Fruit fly (Drosophila melanogaster) whole organism, embryonic: ENCODE results near the gene Vha36-3.
A peak's percentile ranks its signal among the peaks of the same experiment; 100 is the strongest.

ENCODE experiments used
- Asciz ChIP-seq: fragments of 200-800 bp; sonication (Bioruptor generic); optimal IDR thresholded peaks from 2 replicates; lab custom pipeline; 2017; ENCODE audit warnings: missing biosample characterization, mild to moderate bottlenecking, missing genetic modification characterization, missing genetic modification reagents
- CG10267 ChIP-seq: fragments of 200-800 bp; sonication (Bioruptor generic); optimal IDR thresholded peaks from 2 replicates; lab custom pipeline; 2018; ENCODE audit warnings: missing biosample characterization, mild to moderate bottlenecking, missing genetic modification characterization, moderate library complexity
- CG13123 ChIP-seq: fragments of 200-800 bp; sonication (Bioruptor generic); optimal IDR thresholded peaks from 2 replicates; lab custom pipeline; 2016; ENCODE audit warnings: missing biosample characterization, missing genetic modification characterization
- CG15011 ChIP-seq: fragments of 200-800 bp; sonication (Bioruptor generic); optimal IDR thresholded peaks from 3 replicates; lab custom pipeline; 2018; ENCODE audit warnings: missing biosample characterization, mild to moderate bottlenecking, missing genetic modification characterization
- CG15479 ChIP-seq: fragments of 200-800 bp; sonication (Bioruptor generic); optimal IDR thresholded peaks from 3 replicates; lab custom pipeline; 2019; ENCODE audit warnings: missing biosample characterization, mild to moderate bottlenecking, missing genetic modification characterization, moderate library complexity
- CG15514 ChIP-seq: fragments of 200-800 bp; sonication (Bioruptor generic); optimal IDR thresholded peaks from 3 replicates; lab custom pipeline; 2017; ENCODE audit warnings: missing biosample characterization, missing genetic modification characterization, mild to moderate bottlenecking, moderate library complexity, missing genetic modification reagents
- CG16813 ChIP-seq: fragments of 200-800 bp; sonication (Bioruptor generic); IDR thresholded peaks from 3 replicates; pipeline ENCODE4 v1.3.6; 2022; ENCODE audit warnings: missing biosample characterization, missing genetic modification characterization; ENCODE audit not compliant: partially characterized antibody
- CG17359 ChIP-seq: fragments of 200-800 bp; sonication (Bioruptor generic); optimal IDR thresholded peaks from 3 replicates; lab custom pipeline; 2018; ENCODE audit warnings: missing biosample characterization, mild to moderate bottlenecking, missing genetic modification characterization, moderate library complexity
- CG1792 ChIP-seq: fragments of 200-800 bp; sonication (Bioruptor generic); optimal IDR thresholded peaks from 2 replicates; lab custom pipeline; 2016; ENCODE audit warnings: missing biosample characterization, missing genetic modification characterization
- CG18011 ChIP-seq: fragments of 200-800 bp; sonication (Bioruptor generic); optimal IDR thresholded peaks from 2 replicates; lab custom pipeline; 2017; ENCODE audit warnings: missing biosample characterization, missing genetic modification characterization, mild to moderate bottlenecking, moderate library complexity, missing genotype
- CG2199 ChIP-seq: fragments of 200-800 bp; sonication (Bioruptor generic); IDR thresholded peaks from 3 replicates; pipeline ENCODE4 v1.3.6; 2022; ENCODE audit warnings: missing biosample characterization, missing genetic modification characterization
- CG2202 ChIP-seq: fragments of 200-800 bp; sonication (Bioruptor generic); optimal IDR thresholded peaks from 2 replicates; lab custom pipeline; 2018; ENCODE audit warnings: missing biosample characterization, mild to moderate bottlenecking, missing genetic modification characterization
- CG30020 ChIP-seq: fragments of 200-800 bp; optimal IDR thresholded peaks from 2 replicates; lab custom pipeline; 2019; ENCODE audit warnings: missing biosample characterization, mild to moderate bottlenecking, missing genetic modification characterization, moderate library complexity
- CG30403 ChIP-seq: fragments of 200-800 bp; sonication (Bioruptor generic); optimal IDR thresholded peaks from 3 replicates; lab custom pipeline; 2016; ENCODE audit warnings: missing biosample characterization, missing genetic modification characterization
- CG33213 ChIP-seq: fragments of 200-800 bp; sonication (Bioruptor generic); optimal IDR thresholded peaks from 3 replicates; lab custom pipeline; 2016; ENCODE audit warnings: missing biosample characterization, missing genetic modification characterization
- CG4707 ChIP-seq: fragments of 200-800 bp; sonication (Bioruptor generic); optimal IDR thresholded peaks from 2 replicates; lab custom pipeline; 2018; ENCODE audit warnings: missing biosample characterization, mild to moderate bottlenecking, missing genetic modification characterization, moderate library complexity
- CG5245 ChIP-seq: fragments of 200-800 bp; sonication (Bioruptor generic); optimal IDR thresholded peaks from 3 replicates; lab custom pipeline; 2016; ENCODE audit warnings: missing biosample characterization, missing genetic modification characterization
- CG6683 ChIP-seq: fragments of 200-800 bp; sonication (Bioruptor generic); optimal IDR thresholded peaks from 2 replicates; lab custom pipeline; 2017; ENCODE audit warnings: missing biosample characterization, mild to moderate bottlenecking, missing genetic modification characterization, missing genetic modification reagents
- CG6765 ChIP-seq: fragments of 200-800 bp; sonication (Bioruptor generic); optimal IDR thresholded peaks from 3 replicates; lab custom pipeline; 2017; ENCODE audit warnings: missing biosample characterization, mild to moderate bottlenecking, missing genetic modification characterization
- CG6791 ChIP-seq: fragments of 200-800 bp; sonication (Bioruptor generic); IDR thresholded peaks from 3 replicates; pipeline ENCODE4 v1.3.6; 2022; ENCODE audit warnings: missing biosample characterization, missing genetic modification characterization; ENCODE audit not compliant: partially characterized antibody
- CG8359 ChIP-seq: fragments of 200-800 bp; sonication (Bioruptor generic); optimal IDR thresholded peaks from 2 replicates; lab custom pipeline; 2017; ENCODE audit warnings: missing biosample characterization, mild to moderate bottlenecking, missing genetic modification characterization, borderline replicate concordance
- CG9932 ChIP-seq: fragments of 200-800 bp; sonication (Bioruptor generic); IDR thresholded peaks from 2 replicates; pipeline ENCODE4 v1.3.6; 2022; ENCODE audit warnings: missing biosample characterization, missing genetic modification characterization
- Dll ChIP-seq: fragments of 200-800 bp; sonication (Bioruptor generic); IDR thresholded peaks from 4 replicates; pipeline ENCODE4 v1.3.6; 2022; ENCODE audit warnings: missing biosample characterization, missing genetic modification characterization; ENCODE audit not compliant: partially characterized antibody
- ERR ChIP-seq: fragments of 200-800 bp; sonication (Bioruptor generic); optimal IDR thresholded peaks from 2 replicates; lab custom pipeline; 2016; ENCODE audit warnings: missing biosample characterization, missing genetic modification characterization
- HmgZ ChIP-seq: fragments of 200-800 bp; sonication (Bioruptor generic); optimal IDR thresholded peaks from 2 replicates; lab custom pipeline; 2018; ENCODE audit warnings: missing biosample characterization, mild to moderate bottlenecking, missing genetic modification characterization
- Lpt ChIP-seq: fragments of >200 bp; optimal IDR thresholded peaks from 2 replicates; lab custom pipeline; 2018; ENCODE audit warnings: missing biosample characterization, missing genetic modification characterization
- Mrtf ChIP-seq: fragments of 200-800 bp; sonication (Bioruptor generic); IDR thresholded peaks from 3 replicates; pipeline ENCODE4 v1.3.6; 2022; ENCODE audit warnings: missing biosample characterization, missing genetic modification characterization
- NK7.1 ChIP-seq: fragments of 200-800 bp; sonication (Bioruptor generic); optimal IDR thresholded peaks from 3 replicates; lab custom pipeline; 2016; ENCODE audit warnings: missing biosample characterization, missing genetic modification characterization
- PHDP ChIP-seq: fragments of 200-800 bp; sonication (Bioruptor generic); optimal IDR thresholded peaks from 3 replicates; lab custom pipeline; 2018; ENCODE audit warnings: missing biosample characterization, mild to moderate bottlenecking, missing genetic modification characterization, moderate library complexity
- Stat92E ChIP-seq, 3 experiments: fragments of >200 bp in 2 of 3; fragments of 200-800 bp in 1 of 3; sonication (Bioruptor generic) in 1 of 3; optimal IDR thresholded peaks; 2 replicates each; lab custom pipeline; 2017 to 2019; ENCODE audit warnings: missing biosample characterization in 3 of 3, missing genetic modification characterization in 3 of 3, mild to moderate bottlenecking in 1 of 3, moderate library complexity in 1 of 3
- bab2 ChIP-seq: fragments of 200-800 bp; sonication (Bioruptor generic); optimal IDR thresholded peaks from 2 replicates; lab custom pipeline; 2016; ENCODE audit warnings: missing biosample characterization, missing genetic modification characterization
- ci ChIP-seq: fragments of 200-800 bp; sonication (Bioruptor generic); IDR thresholded peaks from 3 replicates; pipeline ENCODE4 v1.3.6; 2022; ENCODE audit warnings: missing biosample characterization, missing genetic modification characterization
- disco-r ChIP-seq: fragments of 200-800 bp; sonication (Bioruptor generic); optimal IDR thresholded peaks from 2 replicates; lab custom pipeline; 2016; ENCODE audit warnings: missing biosample characterization, missing genetic modification characterization
- ewg ChIP-seq: fragments of 200-800 bp; sonication (Bioruptor generic); optimal IDR thresholded peaks from 3 replicates; lab custom pipeline; 2017; ENCODE audit warnings: mild to moderate bottlenecking, missing biosample characterization, missing genetic modification reagents, missing genetic modification characterization
- fd64A ChIP-seq: fragments of 200-800 bp; sonication (Bioruptor generic); optimal IDR thresholded peaks from 3 replicates; lab custom pipeline; 2018; ENCODE audit warnings: missing biosample characterization, mild to moderate bottlenecking, missing genetic modification characterization
- ftz-f1 ChIP-seq: fragments of 200-800 bp; sonication (Bioruptor generic); optimal IDR thresholded peaks from 2 replicates; lab custom pipeline; 2016; ENCODE audit warnings: missing biosample characterization, missing genetic modification characterization
- gcm ChIP-seq: fragments of 200-800 bp; sonication (Bioruptor generic); optimal IDR thresholded peaks from 2 replicates; lab custom pipeline; 2019; ENCODE audit warnings: missing biosample characterization, mild to moderate bottlenecking, missing genetic modification characterization, moderate library complexity
- grau ChIP-seq: fragments of 200-800 bp; optimal IDR thresholded peaks from 3 replicates; lab custom pipeline; 2019; ENCODE audit warnings: missing biosample characterization, mild to moderate bottlenecking, missing genetic modification characterization, moderate library complexity
- hth ChIP-seq: fragments of >200 bp; optimal IDR thresholded peaks from 2 replicates; lab custom pipeline; 2017; ENCODE audit warnings: inconsistent platforms
- jumu ChIP-seq: fragments of 200-800 bp; sonication (Bioruptor generic); optimal IDR thresholded peaks from 3 replicates; lab custom pipeline; 2016; ENCODE audit warnings: missing biosample characterization, missing genetic modification characterization
- kay ChIP-seq: fragments of 200-800 bp; sonication (Bioruptor generic); optimal IDR thresholded peaks from 2 replicates; lab custom pipeline; 2016; ENCODE audit warnings: missing biosample characterization, missing genetic modification characterization
- maf-S ChIP-seq: fragments of 200-800 bp; sonication (Bioruptor generic); optimal IDR thresholded peaks from 2 replicates; lab custom pipeline; 2016; ENCODE audit warnings: missing biosample characterization, missing genetic modification characterization
- mirr ChIP-seq: fragments of 200-800 bp; sonication (Bioruptor generic); optimal IDR thresholded peaks from 3 replicates; lab custom pipeline; 2018; ENCODE audit warnings: missing biosample characterization, mild to moderate bottlenecking, missing genetic modification characterization
- otp ChIP-seq: fragments of 200-800 bp; sonication (Bioruptor generic); IDR thresholded peaks from 3 replicates; pipeline ENCODE4, ENCODE4 v1.3.6; 2022; ENCODE audit warnings: missing biosample characterization, missing genetic modification characterization
- sima ChIP-seq: fragments of 200-800 bp; sonication (Bioruptor generic); optimal IDR thresholded peaks from 2 replicates; lab custom pipeline; 2016; ENCODE audit warnings: missing biosample characterization, missing genetic modification characterization
- sob ChIP-seq: fragments of 200-800 bp; sonication (Bioruptor generic); IDR thresholded peaks from 2 replicates; pipeline ENCODE4 v1.3.6; 2022; ENCODE audit warnings: missing biosample characterization, missing genetic modification characterization
- vvl ChIP-seq: fragments of 200-800 bp; sonication (Bioruptor generic); IDR thresholded peaks from 2 replicates; pipeline ENCODE4 v1.3.6; 2022; ENCODE audit warnings: missing biosample characterization, missing genetic modification characterization
- zfh1 ChIP-seq: fragments of 200-800 bp; sonication (Bioruptor generic); IDR thresholded peaks from 3 replicates; pipeline ENCODE4 v1.3.6; 2022; ENCODE audit warnings: missing biosample characterization, missing genetic modification characterization
- zfh2 ChIP-seq: fragments of 200-800 bp; sonication (Bioruptor generic); optimal IDR thresholded peaks from 2 replicates; lab custom pipeline; 2016; ENCODE audit warnings: missing biosample characterization, missing genetic modification characterization

Vha36-3 gene

dm6 chrX:2608470-2609157 is 28.3 kb upstream of the Vha36-3 start, which contains the start of gene Smyd3 (continued):
- TF ChIP-seq ftz-f1 (GFP tag; lab: Kevin White, UChicago) (peak; percentile 75), CG17359 (tag; lab: Kevin White, UChicago) (peak; percentile 76), CG30020 (tag; lab: Kevin White, UChicago) (peak; percentile 21), CG6683 (GFP tag; lab: Kevin White, UChicago) (peak; percentile 59), CG6765 (peak; percentile 48), CG18011 (GFP tag; lab: Kevin White, UChicago) (peak; percentile 71), mirr (GFP tag; lab: Kevin White, UChicago) (peak; percentile 33), CG2199 (GFP tag; lab: Robert Waterston, UW) (no peak), jumu (peak; percentile 62), PHDP (tag; lab: Kevin White, UChicago) (peak; percentile 77), CG9932 (peak; percentile 88), CG15514 (GFP tag; lab: Kevin White, UChicago) (peak; percentile 67), vvl (peak; percentile 88), NK7.1 (GFP tag; lab: Kevin White, UChicago) (peak; percentile 33), Lpt (GFP tag; lab: Kevin White, UChicago) (no peak), CG30403 (peak; percentile 85), maf-S (GFP tag; lab: Kevin White, UChicago) (peak; percentile 53), gcm (GFP tag; lab: Kevin White, UChicago) (no peak), Mrtf (GFP tag; lab: Robert Waterston, UW) (peak; percentile 72; the same call in 2 of the 3 replicates), HmgZ (tag; lab: Kevin White, UChicago) (peak; percentile 67), Stat92E (GFP tag; optimal IDR thresholded peaks at IDR 0.05; lab: Kevin White, UChicago) (no peak), CG8359 (no peak), sima (GFP tag; lab: Kevin White, UChicago) (no peak), bab2 (GFP tag; lab: Kevin White, UChicago) (peak; percentile 73), zfh1 (GFP tag; lab: Robert Waterston, UW) (peak; percentile 87), CG4707 (peak; percentile 69), CG6791 (GFP tag; lab: Robert Waterston, UW) (no peak), ci (peak; percentile 90), CG16813 (GFP tag; lab: Robert Waterston, UW) (no peak), CG5245 (GFP tag; lab: Kevin White, UChicago) (peak; percentile 61), kay (GFP tag; lab: Kevin White, UChicago) (peak; percentile 44), CG13123 (GFP tag; lab: Kevin White, UChicago) (peak; percentile 57), ewg (GFP tag; lab: Kevin White, UChicago) (peak; percentile 50), hth (lab: Kevin White, UChicago) (no peak), Dll (GFP tag; lab: Robert Waterston, UW) (no peak), disco-r (GFP tag; lab: Kevin White, UChicago) (no peak), Asciz (no peak), CG15479 (no peak), zfh2 (GFP tag; lab: Kevin White, UChicago) (peak; percentile 76), otp (GFP tag; lab: Robert Waterston, UW) (peak; percentile 84), CG15011 (no peak), fd64A (GFP tag; lab: Kevin White, UChicago) (no peak), CG2202 (tag; lab: Kevin White, UChicago) (peak; percentile 25), ERR (GFP tag; lab: Kevin White, UChicago) (peak; percentile 65), CG1792 (GFP tag; lab: Kevin White, UChicago) (peak; percentile 46), CG10267 (tag; lab: Kevin White, UChicago) (peak; percentile 53), sob (peak; percentile 84), grau (peak; percentile 98), CG33213 (peak; percentile 72)
